Fruit fly (Drosophila melanogaster) whole organism, embryonic: ENCODE results near the gene Rab3GAP1.

ENCODE experiments used
- Atf-2 ChIP-seq: fragments of 200-800 bp; sonication (Bioruptor generic); optimal IDR thresholded peaks from 2 replicates; lab custom pipeline; 2016; ENCODE audit warnings: missing biosample characterization, missing genetic modification characterization
- CG10959 ChIP-seq: fragments of 200-800 bp; sonication (Bioruptor generic); IDR thresholded peaks from 2 replicates; pipeline ENCODE4 v1.3.6; 2022; ENCODE audit warnings: missing biosample characterization, missing genetic modification characterization
- CG11085 ChIP-seq: fragments of 200-800 bp; sonication (Bioruptor generic); IDR thresholded peaks from 2 replicates; pipeline ENCODE4 v1.3.6; 2022; ENCODE audit warnings: missing biosample characterization, missing genetic modification characterization
- CG12155 ChIP-seq: fragments of 200-800 bp; sonication (Bioruptor generic); optimal IDR thresholded peaks from 3 replicates; lab custom pipeline; 2016; ENCODE audit warnings: missing biosample characterization, missing genetic modification characterization
- CG12769 ChIP-seq: fragments of 200-800 bp; sonication (Bioruptor generic); optimal IDR thresholded peaks from 2 replicates; lab custom pipeline; 2019; ENCODE audit warnings: missing biosample characterization, mild to moderate bottlenecking, missing genetic modification characterization, moderate library complexity
- CG15269 ChIP-seq: fragments of 200-800 bp; sonication (Bioruptor generic); optimal IDR thresholded peaks from 2 replicates; lab custom pipeline; 2018; ENCODE audit warnings: missing biosample characterization, mild to moderate bottlenecking, missing genetic modification characterization, moderate library complexity
- CG15514 ChIP-seq: fragments of 200-800 bp; sonication (Bioruptor generic); optimal IDR thresholded peaks from 3 replicates; lab custom pipeline; 2017; ENCODE audit warnings: missing biosample characterization, missing genetic modification characterization, mild to moderate bottlenecking, moderate library complexity, missing genetic modification reagents
- CG15601 ChIP-seq: fragments of 200-800 bp; sonication (Bioruptor generic); optimal IDR thresholded peaks from 3 replicates; lab custom pipeline; 2019; ENCODE audit warnings: missing biosample characterization, mild to moderate bottlenecking, missing genetic modification characterization, moderate library complexity
- CG17328 ChIP-seq: fragments of 200-800 bp; sonication (Bioruptor generic); IDR thresholded peaks from 2 replicates; pipeline ENCODE4 v1.3.6; 2022; ENCODE audit warnings: missing biosample characterization, missing genetic modification characterization
- CG17385 ChIP-seq: fragments of 200-800 bp; sonication (Bioruptor generic); optimal IDR thresholded peaks from 3 replicates; lab custom pipeline; 2018; ENCODE audit warnings: missing biosample characterization, mild to moderate bottlenecking, missing genetic modification characterization
- CG3065 ChIP-seq: fragments of 200-800 bp; sonication (Bioruptor generic); optimal IDR thresholded peaks from 2 replicates; lab custom pipeline; 2016; ENCODE audit warnings: missing biosample characterization, missing genetic modification characterization
- CG31441 ChIP-seq: fragments of 200-800 bp; sonication (Bioruptor generic); IDR thresholded peaks from 2 replicates; pipeline ENCODE4 v1.3.6; 2022; ENCODE audit warnings: missing biosample characterization, missing genetic modification characterization
- CG3163 ChIP-seq: fragments of 200-800 bp; sonication (Bioruptor generic); optimal IDR thresholded peaks from 3 replicates; lab custom pipeline; 2016; ENCODE audit warnings: missing biosample characterization, missing genetic modification characterization
- CG3407 ChIP-seq: fragments of 200-800 bp; sonication (Bioruptor generic); optimal IDR thresholded peaks from 2 replicates; lab custom pipeline; 2018; ENCODE audit warnings: missing biosample characterization, mild to moderate bottlenecking, missing genetic modification characterization
- CG4820 ChIP-seq: fragments of 200-800 bp; sonication (Bioruptor generic); optimal IDR thresholded peaks from 3 replicates; lab custom pipeline; 2016; ENCODE audit warnings: missing biosample characterization, missing genetic modification characterization
- CG6683 ChIP-seq: fragments of 200-800 bp; sonication (Bioruptor generic); optimal IDR thresholded peaks from 2 replicates; lab custom pipeline; 2017; ENCODE audit warnings: missing biosample characterization, mild to moderate bottlenecking, missing genetic modification characterization, missing genetic modification reagents
- CG7745 ChIP-seq: fragments of 200-800 bp; sonication (Bioruptor generic); optimal IDR thresholded peaks from 2 replicates; lab custom pipeline; 2018; ENCODE audit warnings: missing biosample characterization, mild to moderate bottlenecking, missing genetic modification characterization, moderate library complexity
- CG8359 ChIP-seq: fragments of 200-800 bp; sonication (Bioruptor generic); optimal IDR thresholded peaks from 2 replicates; lab custom pipeline; 2017; ENCODE audit warnings: missing biosample characterization, mild to moderate bottlenecking, missing genetic modification characterization, borderline replicate concordance
- CG9437 ChIP-seq: fragments of 200-800 bp; sonication (Bioruptor generic); optimal IDR thresholded peaks from 2 replicates; lab custom pipeline; 2018; ENCODE audit warnings: missing biosample characterization, mild to moderate bottlenecking, missing genetic modification characterization
- CTCF ChIP-seq: fragments of 200-800 bp; sonication (Bioruptor generic); optimal IDR thresholded peaks from 2 replicates; lab custom pipeline; 2017; ENCODE audit warnings: missing biosample characterization, mild to moderate bottlenecking, missing genetic modification characterization, moderate library complexity
- E2f1 ChIP-seq: fragments of 200-800 bp; sonication (Bioruptor generic); IDR thresholded peaks from 2 replicates; pipeline ENCODE4 v1.3.6; 2022; ENCODE audit warnings: missing biosample characterization, missing genetic modification characterization
- Fer3 ChIP-seq: fragments of 200-800 bp; sonication (Bioruptor generic); optimal IDR thresholded peaks from 2 replicates; lab custom pipeline; 2018; ENCODE audit warnings: missing biosample characterization, mild to moderate bottlenecking, missing genetic modification characterization, moderate library complexity
- Gsc ChIP-seq: fragments of 200-800 bp; sonication (Bioruptor generic); IDR thresholded peaks from 2 replicates; pipeline ENCODE4 v1.3.6; 2022; ENCODE audit warnings: missing biosample characterization, missing genetic modification characterization
- HmgZ ChIP-seq: fragments of 200-800 bp; sonication (Bioruptor generic); optimal IDR thresholded peaks from 2 replicates; lab custom pipeline; 2018; ENCODE audit warnings: missing biosample characterization, mild to moderate bottlenecking, missing genetic modification characterization
- Lhr ChIP-seq: fragments of 200-800 bp; sonication (Bioruptor generic); optimal IDR thresholded peaks from 3 replicates; lab custom pipeline; 2017; ENCODE audit warnings: mild to moderate bottlenecking, missing biosample characterization, missing genetic modification reagents, missing genetic modification characterization
- MTF-1 ChIP-seq: fragments of 200-800 bp; sonication (Bioruptor generic); optimal IDR thresholded peaks from 2 replicates; lab custom pipeline; 2018; ENCODE audit warnings: missing biosample characterization, mild to moderate bottlenecking, missing genetic modification characterization, borderline replicate concordance
- Mrtf ChIP-seq: fragments of 200-800 bp; sonication (Bioruptor generic); IDR thresholded peaks from 3 replicates; pipeline ENCODE4 v1.3.6; 2022; ENCODE audit warnings: missing biosample characterization, missing genetic modification characterization
- Nf-YA ChIP-seq: fragments of 200-800 bp; sonication (Bioruptor generic); IDR thresholded peaks from 2 replicates; pipeline ENCODE4 v1.3.6; 2022; ENCODE audit warnings: missing biosample characterization, missing genetic modification characterization
- Oli ChIP-seq: fragments of 200-800 bp; sonication (Bioruptor generic); optimal IDR thresholded peaks from 2 replicates; lab custom pipeline; 2018; ENCODE audit warnings: missing biosample characterization, mild to moderate bottlenecking, missing genetic modification characterization, moderate library complexity
- Rx ChIP-seq: fragments of 200-800 bp; sonication (Bioruptor generic); IDR thresholded peaks from 2 replicates; pipeline ENCODE4 v1.3.6; 2022; ENCODE audit warnings: missing biosample characterization, missing genetic modification characterization
- Ssrp ChIP-seq: fragments of 200-800 bp; sonication (Bioruptor generic); optimal IDR thresholded peaks from 2 replicates; lab custom pipeline; 2018; ENCODE audit warnings: missing biosample characterization, mild to moderate bottlenecking, missing genetic modification characterization, moderate library complexity
- Usf ChIP-seq: fragments of 200-800 bp; sonication (Bioruptor generic); optimal IDR thresholded peaks from 2 replicates; lab custom pipeline; 2017; ENCODE audit warnings: missing genotype, missing biosample characterization, missing genetic modification characterization
- Xbp1 ChIP-seq: fragments of 200-800 bp; sonication (Bioruptor generic); optimal IDR thresholded peaks from 3 replicates; lab custom pipeline; 2016; ENCODE audit warnings: missing biosample characterization, mild to moderate bottlenecking, missing genetic modification characterization
- ab ChIP-seq: fragments of 200-800 bp; sonication (Bioruptor generic); optimal IDR thresholded peaks from 2 replicates; lab custom pipeline; 2016; ENCODE audit warnings: missing biosample characterization, missing genetic modification characterization
- amos ChIP-seq: fragments of 200-800 bp; sonication (Bioruptor generic); IDR thresholded peaks from 2 replicates; pipeline ENCODE4 v1.3.6; 2022; ENCODE audit warnings: missing biosample characterization, missing genetic modification characterization; ENCODE audit not compliant: partially characterized antibody
- ara ChIP-seq: fragments of 200-800 bp; sonication (Bioruptor generic); IDR thresholded peaks from 2 replicates; pipeline ENCODE4 v1.3.6; 2022; ENCODE audit warnings: missing biosample characterization, missing genetic modification characterization
- ash1 ChIP-seq: fragments of 200-800 bp; sonication (Bioruptor generic); optimal IDR thresholded peaks from 2 replicates; lab custom pipeline; 2018; ENCODE audit warnings: missing biosample characterization, mild to moderate bottlenecking, missing genetic modification characterization
- bbx ChIP-seq: fragments of 200-800 bp; sonication (Bioruptor generic); IDR thresholded peaks from 2 replicates; pipeline ENCODE4 v1.3.6; 2022; ENCODE audit warnings: missing biosample characterization, missing genetic modification characterization; ENCODE audit not compliant: partially characterized antibody
- dpn ChIP-seq, 2 experiments: fragments of 200-800 bp; sonication (Bioruptor generic); optimal IDR thresholded peaks; 3 replicates each; lab custom pipeline; 2016; ENCODE audit warnings: missing biosample characterization in 2 of 2, missing genetic modification characterization in 2 of 2
- ems ChIP-seq: fragments of 200-800 bp; sonication (Bioruptor generic); optimal IDR thresholded peaks from 3 replicates; lab custom pipeline; 2016; ENCODE audit warnings: missing biosample characterization, missing genetic modification characterization
- exex ChIP-seq: fragments of 200-800 bp; sonication (Bioruptor generic); optimal IDR thresholded peaks from 4 replicates; lab custom pipeline; 2018; ENCODE audit warnings: missing biosample characterization, mild to moderate bottlenecking, missing genetic modification characterization, moderate library complexity
- fd102C ChIP-seq: fragments of 200-800 bp; sonication (Bioruptor generic); optimal IDR thresholded peaks from 2 replicates; lab custom pipeline; 2018; ENCODE audit warnings: missing biosample characterization, mild to moderate bottlenecking, missing genetic modification characterization, moderate library complexity
- fru ChIP-seq: fragments of >200 bp; optimal IDR thresholded peaks from 2 replicates; lab custom pipeline; 2017
- kah ChIP-seq: fragments of 200-800 bp; sonication (Bioruptor generic); optimal IDR thresholded peaks from 2 replicates; lab custom pipeline; 2018; ENCODE audit warnings: missing biosample characterization, mild to moderate bottlenecking, missing genetic modification characterization
- kay ChIP-seq: fragments of 200-800 bp; sonication (Bioruptor generic); optimal IDR thresholded peaks from 2 replicates; lab custom pipeline; 2016; ENCODE audit warnings: missing biosample characterization, missing genetic modification characterization
- row ChIP-seq: fragments of 200-800 bp; sonication (Bioruptor generic); IDR thresholded peaks from 3 replicates; pipeline ENCODE4 v1.3.6; 2022; ENCODE audit warnings: missing biosample characterization, missing genetic modification characterization
- sr ChIP-seq: fragments of 200-800 bp; sonication (Bioruptor generic); IDR thresholded peaks from 3 replicates; pipeline ENCODE4 v1.3.6; 2022; ENCODE audit warnings: missing biosample characterization, missing genetic modification characterization
- tap ChIP-seq: fragments of 200-800 bp; optimal IDR thresholded peaks from 3 replicates; lab custom pipeline; 2019; ENCODE audit warnings: missing biosample characterization, mild to moderate bottlenecking, missing genetic modification characterization, moderate library complexity
- trem ChIP-seq: fragments of 200-800 bp; optimal IDR thresholded peaks from 3 replicates; lab custom pipeline; 2019; ENCODE audit warnings: missing biosample characterization, mild to moderate bottlenecking, missing genetic modification characterization, moderate library complexity
- ttk ChIP-seq: fragments of 200-800 bp; sonication (Bioruptor generic); IDR thresholded peaks from 2 replicates; pipeline ENCODE4 v2.1.2; 2022; ENCODE audit warnings: missing biosample characterization, missing genetic modification characterization
- zen ChIP-seq: fragments of 200-800 bp; sonication (Bioruptor generic); optimal IDR thresholded peaks from 3 replicates; lab custom pipeline; 2018; ENCODE audit warnings: missing biosample characterization, mild to moderate bottlenecking, missing genetic modification characterization, moderate library complexity

The Rab3GAP1 gene

DNA sequence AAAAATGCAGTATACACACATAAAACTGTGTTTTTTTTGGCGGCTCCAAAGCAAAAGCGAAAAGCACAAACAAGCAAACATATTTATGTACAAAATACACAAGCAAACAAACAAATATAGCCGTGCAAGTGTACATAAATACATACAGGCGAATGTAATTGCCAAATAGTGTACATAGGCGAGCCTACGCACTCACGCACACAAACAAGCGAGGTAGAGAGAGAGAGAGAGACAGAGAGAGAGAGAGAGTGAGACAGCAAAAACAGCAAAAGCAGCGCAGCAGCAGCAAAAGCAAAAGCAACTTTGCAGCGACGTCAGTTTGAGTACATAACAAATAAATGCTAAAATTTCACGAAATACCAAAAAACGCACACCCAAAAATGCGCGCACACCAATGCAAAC is 37.7 kb upstream of the Rab3GAP1 start (continued):
- TF ChIP-seq zen (tag; lab: Kevin White, UChicago) (peak; percentile 44), CG15269 (tag; lab: Kevin White, UChicago) (peak; percentile 55), Rx (peak; percentile 29; the same call in 1 of the 2 replicates), Usf (no peak), ttk (GFP tag; lab: Robert Waterston, UW) (no peak; the same call in 1 of the 2 replicates), CG4820 (peak; percentile 65), amos (no peak), HmgZ (tag; lab: Kevin White, UChicago) (peak; percentile 82), CG15601 (tag; lab: Kevin White, UChicago) (peak; percentile 92), fru (no peak), Lhr (GFP tag; lab: Kevin White, UChicago) (peak; percentile 89), sr (GFP tag; lab: Robert Waterston, UW) (peak; percentile 94), ara (GFP tag; lab: Robert Waterston, UW) (peak; percentile 82), CG12155 (GFP tag; lab: Kevin White, UChicago) (no peak), CG11085 (peak; percentile 43; the same call in 1 of the 2 replicates), CG31441 (GFP tag; lab: Robert Waterston, UW) (no peak; the same call in 1 of the 2 replicates), Fer3 (tag; lab: Kevin White, UChicago) (peak; percentile 85), MTF-1 (GFP tag; lab: Kevin White, UChicago) (peak; percentile 94), CG6683 (GFP tag; lab: Kevin White, UChicago) (peak; percentile 55), Ssrp (peak; percentile 12), Atf-2 (GFP tag; lab: Kevin White, UChicago) (peak; percentile 76), CG3163 (GFP tag; lab: Kevin White, UChicago) (peak; percentile 53), Nf-YA (GFP tag; lab: Robert Waterston, UW) (peak; percentile 82), ash1 (GFP tag; lab: Kevin White, UChicago) (peak; percentile 60), kay (peak; percentile 48), exex (peak; percentile 63), trem (tag; lab: Kevin White, UChicago) (peak; percentile 50), row (GFP tag; lab: Robert Waterston, UW) (no peak), CG15514 (GFP tag; lab: Kevin White, UChicago) (peak; percentile 61), CTCF (GFP tag; lab: Kevin White, UChicago) (peak; percentile 63), CG17385 (GFP tag; lab: Kevin White, UChicago) (peak; percentile 54), Mrtf (GFP tag; lab: Robert Waterston, UW) (no peak), Gsc (GFP tag; lab: Robert Waterston, UW) (no peak), CG7745 (no peak), kah (peak; percentile 78), dpn (GFP tag; optimal IDR thresholded peaks at IDR 0.05; lab: Kevin White, UChicago) (peak; percentile 34 to 78), Oli (tag; lab: Kevin White, UChicago) (peak; percentile 73), tap (peak; percentile 85), CG12769 (tag; lab: Kevin White, UChicago) (peak; percentile 84), fd102C (GFP tag; lab: Kevin White, UChicago) (peak; percentile 72), CG8359 (GFP tag; lab: Kevin White, UChicago) (peak; percentile 84), ab (GFP tag; lab: Kevin White, UChicago) (peak; percentile 14), E2f1 (GFP tag; lab: Robert Waterston, UW) (peak; percentile 66; the same call in 1 of the 2 replicates), CG10959 (GFP tag; lab: Robert Waterston, UW) (peak; percentile 34; the same call in 1 of the 2 replicates), bbx (GFP tag; lab: Robert Waterston, UW) (no peak), ems (GFP tag; lab: Kevin White, UChicago) (peak; percentile 57), Xbp1 (GFP tag; lab: Kevin White, UChicago) (no peak), CG3407 (peak; percentile 94), CG3065 (GFP tag; lab: Kevin White, UChicago) (peak; percentile 63), CG17328 (GFP tag; lab: Robert Waterston, UW) (peak; percentile 74), CG9437 (GFP tag; lab: Kevin White, UChicago) (no peak)
